ENCODE assay signal across 1 fruit fly cellular context in the genomic region with DNA sequence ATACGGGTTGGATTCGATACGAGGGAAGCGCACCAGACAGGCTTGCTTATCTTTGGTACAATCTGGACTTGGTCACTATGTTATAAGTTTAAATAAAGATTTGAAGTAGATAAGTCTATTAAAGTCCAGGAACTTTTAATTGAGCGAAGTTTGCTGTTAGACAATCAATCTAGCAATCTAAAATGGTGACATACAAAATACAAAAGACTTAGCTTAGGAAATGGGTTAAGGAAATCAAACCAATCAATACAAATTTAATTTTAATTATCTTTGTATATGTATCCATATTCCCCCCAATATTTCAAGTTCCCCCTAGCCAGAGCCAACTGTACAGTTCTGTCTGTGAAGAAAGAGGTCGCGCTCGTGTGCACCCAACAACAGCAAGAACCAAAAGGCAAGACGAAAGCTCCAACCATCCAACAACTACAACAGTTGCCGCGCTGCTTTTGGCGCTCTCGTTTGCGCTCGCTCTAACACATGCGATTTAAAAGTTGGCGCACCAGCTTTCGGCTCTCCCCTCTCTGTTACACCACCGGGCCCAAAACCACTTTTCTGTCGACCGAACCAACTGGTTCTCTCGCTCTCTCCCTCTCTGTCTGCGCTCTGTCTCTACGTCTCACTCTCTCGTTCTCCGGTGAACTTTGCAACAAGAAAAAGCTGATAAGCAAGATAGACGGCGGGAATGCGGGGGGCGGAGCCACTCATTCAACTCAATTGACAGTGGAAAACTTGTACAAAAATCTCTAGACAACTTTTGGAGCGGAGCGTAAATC.
TF ChIP-seq lines count a peak whose summit lies in the region.

No protein-coding gene starts in this region.

TF ChIP-seq in whole organism, embryonic, 481 proteins besides CTCF, POLR2A, EP300 and RAD21 (continued from another document and continues in another):
- TF ChIP-seq CG8388 (GFP tag; optimal IDR thresholded peaks at IDR 0.05; lab: Kevin White, UChicago) (peak; percentile 84), CG17328 (GFP tag; IDR thresholded peaks at IDR 0.05; lab: Robert Waterston, UW) (peak; percentile 69; the same call in 1 of the 2 replicates), CG2120 (GFP tag; optimal IDR thresholded peaks at IDR 0.05; lab: Kevin White, UChicago) (peak; percentile 94), dysf (GFP tag; IDR thresholded peaks at IDR 0.05; lab: Robert Waterston, UW) (peak; percentile 94), E2f2 (GFP tag; IDR thresholded peaks at IDR 0.05; lab: Robert Waterston, UW) (peak; percentile 59; the same call in 1 of the 2 replicates), CG6254 (GFP tag; optimal IDR thresholded peaks at IDR 0.05; lab: Kevin White, UChicago) (peak; percentile 60), so (GFP tag; IDR thresholded peaks at IDR 0.05; lab: Robert Waterston, UW) (peak; percentile 72; the same call in 1 of the 3 replicates), cas (GFP tag; IDR thresholded peaks at IDR 0.05; lab: Robert Waterston, UW) (0 out of 2 replicates have a peak, but pooled peaks have one; percentile 31), ase (GFP tag; IDR thresholded peaks at IDR 0.05; lab: Robert Waterston, UW) (peak; percentile 75; the same call in 2 of the 3 replicates), CG2129 (GFP tag; IDR thresholded peaks at IDR 0.05; lab: Robert Waterston, UW; ENCODE audit: partially characterized antibody) (no peak), CG1602 (GFP tag; optimal IDR thresholded peaks at IDR 0.05; lab: Kevin White, UChicago) (peak; percentile 81), psq (GFP tag; optimal IDR thresholded peaks at IDR 0.05; lab: Kevin White, UChicago) (peak; percentile 43), sisA (GFP tag; IDR thresholded peaks at IDR 0.05; lab: Robert Waterston, UW) (peak; percentile 86), gt (GFP tag; IDR thresholded peaks at IDR 0.05; lab: Robert Waterston, UW) (0 out of 2 replicates have a peak, but pooled peaks have one; percentile 15), Dad (GFP tag; optimal IDR thresholded peaks at IDR 0.05; lab: Kevin White, UChicago) (peak; percentile 31), CG3407 (GFP tag; optimal IDR thresholded peaks at IDR 0.05; lab: Kevin White, UChicago) (peak; percentile 69), CG13296 (GFP tag; optimal IDR thresholded peaks at IDR 0.05; lab: Kevin White, UChicago) (peak; percentile 86), E2f1 (GFP tag; IDR thresholded peaks at IDR 0.05; lab: Robert Waterston, UW) (peak; percentile 79), ewg (GFP tag; optimal IDR thresholded peaks at IDR 0.05; lab: Kevin White, UChicago) (peak; percentile 57), tap (tag; optimal IDR thresholded peaks at IDR 0.05; lab: Kevin White, UChicago) (peak; percentile 82), CG2712 (tag; optimal IDR thresholded peaks at IDR 0.05; lab: Kevin White, UChicago) (peak; percentile 88), luna (GFP tag; optimal IDR thresholded peaks at IDR 0.05; lab: Kevin White, UChicago) (peak; percentile 61), fu2 (GFP tag; optimal IDR thresholded peaks at IDR 0.05; lab: Kevin White, UChicago) (peak; percentile 86), Bteb2 (GFP tag; optimal IDR thresholded peaks at IDR 0.05; lab: Kevin White, UChicago) (peak; percentile 85), GATAe (GFP tag; conservative IDR thresholded peaks at IDR 0.05; lab: Robert Waterston, UW) (no peak), Eip74EF (GFP tag; optimal IDR thresholded peaks at IDR 0.05; lab: Kevin White, UChicago) (peak in 1 of 2 experiments; percentile 81), Hr78 (GFP tag; optimal IDR thresholded peaks at IDR 0.05; lab: Kevin White, UChicago) (peak in 1 of 2 experiments; percentile 97), Dip2 (GFP tag; IDR thresholded peaks at IDR 0.05; lab: Robert Waterston, UW) (no peak; the same call in 1 of the 2 replicates), CG32767 (GFP tag; IDR thresholded peaks at IDR 0.05; lab: Robert Waterston, UW) (peak; percentile 71; the same call in 1 of the 2 replicates), CG11695 (GFP tag; IDR thresholded peaks at IDR 0.05; lab: Robert Waterston, UW) (peak; percentile 87; the same call in 2 of the 3 replicates), sna (GFP tag; IDR thresholded peaks at IDR 0.05; lab: Robert Waterston, UW; ENCODE audit: partially characterized antibody) (peak; percentile 39), dm (GFP tag; optimal IDR thresholded peaks at IDR 0.05; lab: Kevin White, UChicago) (peak; percentile 19), CG18011 (GFP tag; optimal IDR thresholded peaks at IDR 0.05; lab: Kevin White, UChicago) (peak; percentile 54), vnd (GFP tag; IDR thresholded peaks at IDR 0.05; lab: Robert Waterston, UW; ENCODE audit: partially characterized antibody) (no peak), sob (GFP tag; IDR thresholded peaks at IDR 0.05; lab: Robert Waterston, UW) (peak; percentile 39), sr (GFP tag; IDR thresholded peaks at IDR 0.05; lab: Robert Waterston, UW) (no peak; the same call in 2 of the 3 replicates), knrl (GFP tag; IDR thresholded peaks at IDR 0.05; lab: Robert Waterston, UW; ENCODE audit: partially characterized antibody) (no peak), bsh (GFP tag; optimal IDR thresholded peaks at IDR 0.05; lab: Kevin White, UChicago) (peak; percentile 49 to 74), Side (GFP tag; optimal IDR thresholded peaks at IDR 0.05; lab: Kevin White, UChicago) (peak; percentile 67), CG15601 (tag; optimal IDR thresholded peaks at IDR 0.05; lab: Kevin White, UChicago) (peak; percentile 74), CG17186 (GFP tag; optimal IDR thresholded peaks at IDR 0.05; lab: Kevin White, UChicago) (no peak), gsb (GFP tag; IDR thresholded peaks at IDR 0.05; lab: Robert Waterston, UW) (peak; percentile 79), CG12071 (GFP tag; optimal IDR thresholded peaks at IDR 0.05; lab: Kevin White, UChicago) (peak; percentile 68), fd64A (GFP tag; optimal IDR thresholded peaks at IDR 0.05; lab: Kevin White, UChicago) (peak; percentile 7), Hsf (GFP tag; optimal IDR thresholded peaks at IDR 0.05; lab: Kevin White, UChicago) (peak; percentile 89), CG17829 (tag; optimal IDR thresholded peaks at IDR 0.05; lab: Kevin White, UChicago) (peak; percentile 81), CG1233 (GFP tag; optimal IDR thresholded peaks at IDR 0.05; lab: Kevin White, UChicago) (peak; percentile 84), chm (GFP tag; IDR thresholded peaks at IDR 0.05; lab: Robert Waterston, UW) (no peak; the same call in 1 of the 2 replicates), Rfx (GFP tag; IDR thresholded peaks at IDR 0.05; lab: Robert Waterston, UW) (peak; percentile 80), CG14441 (GFP tag; IDR thresholded peaks at IDR 0.05; lab: Robert Waterston, UW) (peak; percentile 78), CG12942 (GFP tag; optimal IDR thresholded peaks at IDR 0.05; lab: Kevin White, UChicago) (peak; percentile 63), org-1 (GFP tag; optimal IDR thresholded peaks at IDR 0.05; lab: Kevin White, UChicago) (peak; percentile 87), caup (GFP tag; optimal IDR thresholded peaks at IDR 0.05; lab: Kevin White, UChicago; ENCODE audit: severe bottlenecking) (peak; percentile 79), dati (GFP tag; IDR thresholded peaks at IDR 0.05; lab: Robert Waterston, UW) (0 out of 2 replicates have a peak, but pooled peaks have one; percentile 9), CG7928 (GFP tag; optimal IDR thresholded peaks at IDR 0.05; lab: Kevin White, UChicago) (peak; percentile 65), twi (tag; optimal IDR thresholded peaks at IDR 0.05; lab: Kevin White, UChicago) (peak; percentile 59), CG33557 (GFP tag; optimal IDR thresholded peaks at IDR 0.05; lab: Kevin White, UChicago) (peak; percentile 60), wek (GFP tag; optimal IDR thresholded peaks at IDR 0.05; lab: Kevin White, UChicago) (no peak), ken (GFP tag; IDR thresholded peaks at IDR 0.05; lab: Robert Waterston, UW) (peak; percentile 80), hth (optimal IDR thresholded peaks at IDR 0.05; lab: Kevin White, UChicago) (no peak), ac (GFP tag; optimal IDR thresholded peaks at IDR 0.05; lab: Kevin White, UChicago) (peak; percentile 25), chif (GFP tag; optimal IDR thresholded peaks at IDR 0.05; lab: Kevin White, UChicago) (peak; percentile 36 to 75), bab2 (GFP tag; optimal IDR thresholded peaks at IDR 0.05; lab: Kevin White, UChicago) (peak; percentile 83), Bdp1 (GFP tag; optimal IDR thresholded peaks at IDR 0.05; lab: Kevin White, UChicago) (peak; percentile 63), Tbp (GFP tag; optimal IDR thresholded peaks at IDR 0.05; lab: Kevin White, UChicago) (no peak), grn (GFP tag; optimal IDR thresholded peaks at IDR 0.05; lab: Kevin White, UChicago) (peak; percentile 87), CG11093 (GFP tag; IDR thresholded peaks at IDR 0.05; lab: Robert Waterston, UW) (peak; percentile 85), ssp (GFP tag; IDR thresholded peaks at IDR 0.05; lab: Robert Waterston, UW) (no peak; the same call in 1 of the 2 replicates), CG3281 (GFP tag; optimal IDR thresholded peaks at IDR 0.05; lab: Kevin White, UChicago) (peak; percentile 95), Optix (GFP tag; IDR thresholded peaks at IDR 0.05; lab: Robert Waterston, UW) (peak; percentile 49; the same call in 1 of the 3 replicates), CG7786 (GFP tag; optimal IDR thresholded peaks at IDR 0.05; lab: Kevin White, UChicago) (peak; percentile 70), kni (GFP tag; optimal IDR thresholded peaks at IDR 0.05; lab: Kevin White, UChicago) (no peak), CG5180 (GFP tag; optimal IDR thresholded peaks at IDR 0.05; lab: Kevin White, UChicago) (peak; percentile 80), Gsc (GFP tag; IDR thresholded peaks at IDR 0.05; lab: Robert Waterston, UW) (no peak), CG3847 (GFP tag; IDR thresholded peaks at IDR 0.05; lab: Robert Waterston, UW) (peak; percentile 82), vvl (GFP tag; IDR thresholded peaks at IDR 0.05; lab: Robert Waterston, UW) (peak; percentile 70), Dp (GFP tag; optimal IDR thresholded peaks at IDR 0.05; lab: Kevin White, UChicago) (no peak), CG34376 (GFP tag; optimal IDR thresholded peaks at IDR 0.05; lab: Kevin White, UChicago) (peak; percentile 15), CG11085 (GFP tag; IDR thresholded peaks at IDR 0.05; lab: Robert Waterston, UW) (peak; percentile 67), CG6765 (GFP tag; optimal IDR thresholded peaks at IDR 0.05; lab: Kevin White, UChicago) (peak; percentile 87), CG17361 (GFP tag; IDR thresholded peaks at IDR 0.05; lab: Robert Waterston, UW) (peak; percentile 97), trh (GFP tag; optimal IDR thresholded peaks at IDR 0.05; lab: Kevin White, UChicago) (peak; percentile 28), ham (GFP tag; IDR thresholded peaks at IDR 0.05; lab: Robert Waterston, UW) (0 out of 2 replicates have a peak, but pooled peaks have one; percentile 13), lov (optimal IDR thresholded peaks at IDR 0.05; lab: Kevin White, UChicago) (no peak), lov (GFP tag; IDR thresholded peaks at IDR 0.05; lab: Robert Waterston, UW) (no peak), Sin3A (optimal IDR thresholded peaks at IDR 0.05; lab: Kevin White, UChicago) (no peak), CG11560 (tag; IDR thresholded peaks at IDR 0.05; lab: Robert Waterston, UW) (peak; percentile 63; the same call in 2 of the 3 replicates), gcm2 (GFP tag; optimal IDR thresholded peaks at IDR 0.05; lab: Kevin White, UChicago) (peak; percentile 23), crp (GFP tag; optimal IDR thresholded peaks at IDR 0.05; lab: Kevin White, UChicago) (peak in 1 of 2 experiments; percentile 29), chn (GFP tag; optimal IDR thresholded peaks at IDR 0.05; lab: Kevin White, UChicago) (peak; percentile 66), Doc2 (GFP tag; IDR thresholded peaks at IDR 0.05; lab: Robert Waterston, UW) (no peak), ci (GFP tag; IDR thresholded peaks at IDR 0.05; lab: Robert Waterston, UW) (peak; percentile 72; the same call in 1 of the 3 replicates), CG17612 (GFP tag; IDR thresholded peaks at IDR 0.05; lab: Robert Waterston, UW) (no peak), CG10431 (GFP tag; optimal IDR thresholded peaks at IDR 0.05; lab: Kevin White, UChicago) (peak; percentile 43), CG9797 (GFP tag; optimal IDR thresholded peaks at IDR 0.05; lab: Kevin White, UChicago) (no peak), B-H1 (GFP tag; IDR thresholded peaks at IDR 0.05; lab: Robert Waterston, UW) (peak; percentile 77), CG12104 (GFP tag; optimal IDR thresholded peaks at IDR 0.05; lab: Kevin White, UChicago) (peak; percentile 77), dmrt11E (tag; optimal IDR thresholded peaks at IDR 0.05; lab: Kevin White, UChicago) (peak; percentile 55), CG4730 (GFP tag; IDR thresholded peaks at IDR 0.05; lab: Robert Waterston, UW) (peak; percentile 81), bigmax (GFP tag; optimal IDR thresholded peaks at IDR 0.05; lab: Kevin White, UChicago) (no peak), CG9727 (GFP tag; optimal IDR thresholded peaks at IDR 0.05; lab: Kevin White, UChicago) (peak; percentile 93), CG14710 (tag; optimal IDR thresholded peaks at IDR 0.05; lab: Kevin White, UChicago) (peak; percentile 70), Fer3 (tag; optimal IDR thresholded peaks at IDR 0.05; lab: Kevin White, UChicago) (peak; percentile 86), ato (GFP tag; IDR thresholded peaks at IDR 0.05; lab: Robert Waterston, UW; ENCODE audit: partially characterized antibody) (0 out of 2 replicates have a peak, but pooled peaks have one; percentile 20), HLH3B (GFP tag; IDR thresholded peaks at IDR 0.05; lab: Robert Waterston, UW) (peak; percentile 77), nau (GFP tag; optimal IDR thresholded peaks at IDR 0.05; lab: Kevin White, UChicago) (peak; percentile 84), fd96Cb (tag; optimal IDR thresholded peaks at IDR 0.05; lab: Kevin White, UChicago) (peak; percentile 88), CG30403 (GFP tag; optimal IDR thresholded peaks at IDR 0.05; lab: Kevin White, UChicago) (peak; percentile 93), CG4854 (GFP tag; optimal IDR thresholded peaks at IDR 0.05; lab: Kevin White, UChicago) (peak; percentile 63), Blimp-1 (GFP tag; optimal IDR thresholded peaks at IDR 0.05; lab: Kevin White, UChicago) (peak; percentile 77), CG6175 (GFP tag; IDR thresholded peaks at IDR 0.05; lab: Robert Waterston, UW) (peak; percentile 65; the same call in 2 of the 3 replicates), CG1792 (GFP tag; optimal IDR thresholded peaks at IDR 0.05; lab: Kevin White, UChicago) (peak; percentile 21), CG4404 (GFP tag; IDR thresholded peaks at IDR 0.05; lab: Robert Waterston, UW) (peak; percentile 78), Neu2 (GFP tag; optimal IDR thresholded peaks at IDR 0.05; lab: Kevin White, UChicago; ENCODE audit: borderline replicate concordance) (no peak), nom (GFP tag; optimal IDR thresholded peaks at IDR 0.05; lab: Kevin White, UChicago) (peak; percentile 96), D (optimal IDR thresholded peaks at IDR 0.05; lab: Kevin White, UChicago) (no peak), D (GFP tag; optimal IDR thresholded peaks at IDR 0.05; lab: Kevin White, UChicago) (peak; percentile 74)
